Worm (Caenorhabditis elegans) whole organism, L4/young adult: ENCODE results near the gene cox-6B.

Experiments used
- W03F9.2 ChIP-seq: fragments of 150-350 bp; optimal IDR thresholded peaks from 2 replicates; lab custom pipeline; 2014; ENCODE audit warnings: missing biosample characterization, missing genetic modification characterization
- dao-5 ChIP-seq: sonication (generic microtip); optimal IDR thresholded peaks from 2 replicates; lab custom pipeline; 2016; ENCODE audit warnings: missing genotype, missing genetic modification characterization, moderate library complexity, missing compliant biosample characterization
- him-1 ChIP-seq: sonication (generic microtip); optimal IDR thresholded peaks from 2 replicates; lab custom pipeline; 2016; ENCODE audit warnings: missing genotype, missing genetic modification reagents, missing genetic modification characterization, missing compliant biosample characterization

DNA sequence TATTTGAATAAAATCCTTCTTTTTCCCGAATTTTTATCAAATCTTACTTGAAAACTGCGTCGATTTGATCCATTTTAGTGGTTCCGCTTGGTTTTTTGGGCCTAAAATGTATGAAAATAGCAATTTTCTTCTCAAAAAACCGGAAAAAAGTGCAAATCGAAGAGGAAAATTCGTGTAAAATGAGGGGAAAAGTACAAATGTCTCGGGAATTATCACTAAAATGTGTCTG lies 25.4 kb downstream of the cox-6B start, which contains the start of gene Y71H2AM.11:
- no peak for TF ChIP-seq him-1
- no peak for TF ChIP-seq W03F9.2 (tag; lab: Kevin White, UChicago)
- no peak for TF ChIP-seq dao-5 (tag; lab: Kevin White, UChicago)
